Fruit fly (Drosophila melanogaster) whole organism, embryonic: ENCODE measurements around the gene Ipo9.

Experiments
- Adf1 ChIP-seq: fragments of 200-800 bp; sonication (Bioruptor generic); IDR thresholded peaks from 2 replicates; pipeline ENCODE4 v1.3.6; 2022; ENCODE audit warnings: missing biosample characterization, missing genetic modification characterization
- CG10267 ChIP-seq: fragments of 200-800 bp; sonication (Bioruptor generic); optimal IDR thresholded peaks from 2 replicates; lab custom pipeline; 2018; ENCODE audit warnings: missing biosample characterization, mild to moderate bottlenecking, missing genetic modification characterization, moderate library complexity
- CG10366 ChIP-seq: fragments of 200-800 bp; sonication (Bioruptor generic); IDR thresholded peaks from 2 replicates; pipeline ENCODE4 v1.3.6; 2022; ENCODE audit warnings: missing biosample characterization, missing genetic modification characterization
- CG10959 ChIP-seq: fragments of 200-800 bp; sonication (Bioruptor generic); IDR thresholded peaks from 2 replicates; pipeline ENCODE4 v1.3.6; 2022; ENCODE audit warnings: missing biosample characterization, missing genetic modification characterization
- CG11085 ChIP-seq: fragments of 200-800 bp; sonication (Bioruptor generic); IDR thresholded peaks from 2 replicates; pipeline ENCODE4 v1.3.6; 2022; ENCODE audit warnings: missing biosample characterization, missing genetic modification characterization
- CG11247 ChIP-seq: fragments of 200-800 bp; sonication (Bioruptor generic); IDR thresholded peaks from 2 replicates; pipeline ENCODE4 v1.3.6; 2022; ENCODE audit warnings: missing biosample characterization, missing genetic modification characterization
- CG13894 ChIP-seq: fragments of 200-800 bp; sonication (Bioruptor generic); optimal IDR thresholded peaks from 3 replicates; lab custom pipeline; 2018; ENCODE audit warnings: missing biosample characterization, mild to moderate bottlenecking, missing genetic modification characterization, moderate library complexity
- CG14667 ChIP-seq: fragments of 200-800 bp; sonication (Bioruptor generic); IDR thresholded peaks from 2 replicates; pipeline ENCODE4 v1.3.6; 2022; ENCODE audit warnings: missing biosample characterization, missing genetic modification characterization
- CG14860 ChIP-seq: fragments of 200-800 bp; sonication (Bioruptor generic); IDR thresholded peaks from 3 replicates; pipeline ENCODE4 v1.3.6; 2022; ENCODE audit warnings: missing biosample characterization, missing genetic modification characterization; ENCODE audit not compliant: partially characterized antibody
- CG1529 ChIP-seq: fragments of 200-800 bp; sonication (Bioruptor generic); optimal IDR thresholded peaks from 3 replicates; lab custom pipeline; 2018; ENCODE audit warnings: missing biosample characterization, missing genetic modification characterization
- CG1602 ChIP-seq: fragments of 200-800 bp; sonication (Bioruptor generic); optimal IDR thresholded peaks from 3 replicates; lab custom pipeline; 2016; ENCODE audit warnings: missing biosample characterization, missing genetic modification characterization
- CG17385 ChIP-seq: fragments of 200-800 bp; sonication (Bioruptor generic); optimal IDR thresholded peaks from 3 replicates; lab custom pipeline; 2018; ENCODE audit warnings: missing biosample characterization, mild to moderate bottlenecking, missing genetic modification characterization
- CG18764 ChIP-seq: fragments of 200-800 bp; sonication (Bioruptor generic); optimal IDR thresholded peaks from 3 replicates; lab custom pipeline; 2016; ENCODE audit warnings: missing biosample characterization, missing genetic modification characterization
- CG2116 ChIP-seq: fragments of 200-800 bp; sonication (Bioruptor generic); optimal IDR thresholded peaks from 3 replicates; lab custom pipeline; 2018; ENCODE audit warnings: missing biosample characterization, mild to moderate bottlenecking, missing genetic modification characterization
- CG2129 ChIP-seq: fragments of 200-800 bp; sonication (Bioruptor generic); IDR thresholded peaks from 2 replicates; pipeline ENCODE4 v1.3.6; 2022; ENCODE audit warnings: missing biosample characterization, missing genetic modification characterization; ENCODE audit not compliant: partially characterized antibody
- CG3163 ChIP-seq: fragments of 200-800 bp; sonication (Bioruptor generic); optimal IDR thresholded peaks from 3 replicates; lab custom pipeline; 2016; ENCODE audit warnings: missing biosample characterization, missing genetic modification characterization
- CG32532 ChIP-seq: fragments of 200-800 bp; sonication (Bioruptor generic); IDR thresholded peaks from 2 replicates; pipeline ENCODE4 v1.3.6; 2022; ENCODE audit warnings: missing biosample characterization, missing genetic modification characterization
- CG34422 ChIP-seq: fragments of 200-800 bp; sonication (Bioruptor generic); IDR thresholded peaks from 3 replicates; pipeline ENCODE4 v1.3.6; 2022; ENCODE audit warnings: missing biosample characterization, missing genetic modification characterization
- CG4404 ChIP-seq: fragments of 200-800 bp; sonication (Bioruptor generic); IDR thresholded peaks from 2 replicates; pipeline ENCODE4 v1.3.6; 2022; ENCODE audit warnings: missing biosample characterization, missing genetic modification characterization
- CG4820 ChIP-seq: fragments of 200-800 bp; sonication (Bioruptor generic); optimal IDR thresholded peaks from 3 replicates; lab custom pipeline; 2016; ENCODE audit warnings: missing biosample characterization, missing genetic modification characterization
- CG6791 ChIP-seq: fragments of 200-800 bp; sonication (Bioruptor generic); IDR thresholded peaks from 3 replicates; pipeline ENCODE4 v1.3.6; 2022; ENCODE audit warnings: missing biosample characterization, missing genetic modification characterization; ENCODE audit not compliant: partially characterized antibody
- CG7745 ChIP-seq: fragments of 200-800 bp; sonication (Bioruptor generic); optimal IDR thresholded peaks from 2 replicates; lab custom pipeline; 2018; ENCODE audit warnings: missing biosample characterization, mild to moderate bottlenecking, missing genetic modification characterization, moderate library complexity
- CTCF ChIP-seq: fragments of 200-800 bp; sonication (Bioruptor generic); optimal IDR thresholded peaks from 2 replicates; lab custom pipeline; 2017; ENCODE audit warnings: missing biosample characterization, mild to moderate bottlenecking, missing genetic modification characterization, moderate library complexity
- CkIIα-i1 ChIP-seq: fragments of 200-800 bp; sonication (Bioruptor generic); IDR thresholded peaks from 2 replicates; pipeline ENCODE4 v1.3.6; 2022; ENCODE audit warnings: missing biosample characterization, missing genetic modification characterization
- CrebB ChIP-seq: fragments of 200-800 bp; sonication (Bioruptor generic); optimal IDR thresholded peaks from 3 replicates; lab custom pipeline; 2018; ENCODE audit warnings: missing biosample characterization, mild to moderate bottlenecking, missing genetic modification characterization
- D ChIP-seq, 2 experiments: fragments of 200-800 bp in 1 of 2; fragments of >200 bp in 1 of 2; sonication (Bioruptor generic) in 1 of 2; optimal IDR thresholded peaks; 2 replicates in 1 of 2; 3 replicates in 1 of 2; lab custom pipeline; 2017; ENCODE audit warnings: mild to moderate bottlenecking in 1 of 2, missing biosample characterization in 1 of 2, missing genetic modification characterization in 1 of 2, missing genetic modification reagents in 1 of 2
- Lhr ChIP-seq: fragments of 200-800 bp; sonication (Bioruptor generic); optimal IDR thresholded peaks from 3 replicates; lab custom pipeline; 2017; ENCODE audit warnings: mild to moderate bottlenecking, missing biosample characterization, missing genetic modification reagents, missing genetic modification characterization
- Lim3 ChIP-seq: fragments of 200-800 bp; sonication (Bioruptor generic); IDR thresholded peaks from 2 replicates; pipeline ENCODE4 v1.3.6; 2022; ENCODE audit warnings: missing biosample characterization, missing genetic modification characterization
- Mad ChIP-seq: fragments of 200-800 bp; sonication (Bioruptor generic); optimal IDR thresholded peaks from 2 replicates; lab custom pipeline; 2016; ENCODE audit warnings: missing biosample characterization, missing genetic modification characterization
- Myb ChIP-seq: fragments of 200-800 bp; sonication (Bioruptor generic); optimal IDR thresholded peaks from 2 replicates; lab custom pipeline; 2016; ENCODE audit warnings: missing biosample characterization, missing genetic modification characterization
- NC2α ChIP-seq: fragments of 200-800 bp; sonication (Bioruptor generic); optimal IDR thresholded peaks from 2 replicates; lab custom pipeline; 2016; ENCODE audit warnings: missing biosample characterization, missing genetic modification characterization
- Opbp ChIP-seq: fragments of 200-800 bp; sonication (Bioruptor generic); IDR thresholded peaks from 3 replicates; pipeline ENCODE4 v1.3.6; 2022; ENCODE audit warnings: missing biosample characterization, missing genetic modification characterization; ENCODE audit not compliant: partially characterized antibody
- Ravus ChIP-seq: fragments of 200-800 bp; sonication (Bioruptor generic); IDR thresholded peaks from 2 replicates; pipeline ENCODE4 v1.3.6; 2022; ENCODE audit warnings: missing biosample characterization, missing genetic modification characterization
- Sin3A ChIP-seq: fragments of >200 bp; optimal IDR thresholded peaks from 2 replicates; lab custom pipeline; 2018
- ab ChIP-seq: fragments of 200-800 bp; sonication (Bioruptor generic); optimal IDR thresholded peaks from 2 replicates; lab custom pipeline; 2016; ENCODE audit warnings: missing biosample characterization, missing genetic modification characterization
- ac ChIP-seq: fragments of 200-800 bp; sonication (Bioruptor generic); optimal IDR thresholded peaks from 3 replicates; lab custom pipeline; 2017; ENCODE audit warnings: missing biosample characterization, mild to moderate bottlenecking, missing genetic modification characterization
- btn ChIP-seq: fragments of 200-800 bp; sonication (Bioruptor generic); optimal IDR thresholded peaks from 2 replicates; lab custom pipeline; 2016; ENCODE audit warnings: missing biosample characterization, missing genetic modification characterization
- chm ChIP-seq: fragments of 200-800 bp; sonication (Bioruptor generic); IDR thresholded peaks from 2 replicates; pipeline ENCODE4 v1.3.6; 2022; ENCODE audit warnings: missing biosample characterization, missing genetic modification characterization
- dysf ChIP-seq: fragments of 200-800 bp; sonication (Bioruptor generic); IDR thresholded peaks from 3 replicates; pipeline ENCODE4 v1.3.6; 2022; ENCODE audit warnings: missing biosample characterization, missing genetic modification characterization
- emc ChIP-seq: fragments of 200-800 bp; sonication (Bioruptor generic); optimal IDR thresholded peaks from 2 replicates; lab custom pipeline; 2016; ENCODE audit warnings: missing biosample characterization, missing genetic modification characterization
- eyg ChIP-seq: fragments of 200-800 bp; sonication (Bioruptor generic); optimal IDR thresholded peaks from 3 replicates; lab custom pipeline; 2016; ENCODE audit warnings: missing biosample characterization, missing genetic modification characterization
- fd96Cb ChIP-seq: fragments of 200-800 bp; sonication (Bioruptor generic); optimal IDR thresholded peaks from 2 replicates; lab custom pipeline; 2018; ENCODE audit warnings: missing biosample characterization, mild to moderate bottlenecking, missing genetic modification characterization, moderate library complexity
- ftz-f1 ChIP-seq: fragments of 200-800 bp; sonication (Bioruptor generic); optimal IDR thresholded peaks from 2 replicates; lab custom pipeline; 2016; ENCODE audit warnings: missing biosample characterization, missing genetic modification characterization
- gcm2 ChIP-seq: fragments of 200-800 bp; sonication (Bioruptor generic); optimal IDR thresholded peaks from 2 replicates; lab custom pipeline; 2016; ENCODE audit warnings: missing biosample characterization, missing genetic modification characterization
- lab ChIP-seq: fragments of 200-800 bp; sonication (Bioruptor generic); optimal IDR thresholded peaks from 3 replicates; lab custom pipeline; 2017; ENCODE audit warnings: missing biosample characterization, missing genetic modification characterization, mild to moderate bottlenecking, moderate library complexity, missing genetic modification reagents
- mirr ChIP-seq: fragments of 200-800 bp; sonication (Bioruptor generic); optimal IDR thresholded peaks from 3 replicates; lab custom pipeline; 2018; ENCODE audit warnings: missing biosample characterization, mild to moderate bottlenecking, missing genetic modification characterization
- onecut ChIP-seq: fragments of 200-800 bp; sonication (Bioruptor generic); IDR thresholded peaks from 2 replicates; pipeline ENCODE4 v1.3.6; 2022; ENCODE audit warnings: missing biosample characterization, missing genetic modification characterization
- p53 ChIP-seq: fragments of 200-800 bp; sonication (Bioruptor generic); optimal IDR thresholded peaks from 2 replicates; lab custom pipeline; 2016; ENCODE audit warnings: missing biosample characterization, missing genetic modification characterization
- pfk ChIP-seq: fragments of 200-800 bp; sonication (Bioruptor generic); optimal IDR thresholded peaks from 2 replicates; lab custom pipeline; 2018; ENCODE audit warnings: missing biosample characterization, mild to moderate bottlenecking, missing genetic modification characterization, moderate library complexity
- pros ChIP-seq: fragments of 200-800 bp; sonication (Bioruptor generic); optimal IDR thresholded peaks from 3 replicates; lab custom pipeline; 2019; ENCODE audit warnings: missing biosample characterization, mild to moderate bottlenecking, missing genetic modification characterization, moderate library complexity
- sr ChIP-seq: fragments of 200-800 bp; sonication (Bioruptor generic); IDR thresholded peaks from 3 replicates; pipeline ENCODE4 v1.3.6; 2022; ENCODE audit warnings: missing biosample characterization, missing genetic modification characterization
- stwl ChIP-seq: fragments of 200-800 bp; sonication (Bioruptor generic); optimal IDR thresholded peaks from 3 replicates; lab custom pipeline; 2018; ENCODE audit warnings: missing biosample characterization, mild to moderate bottlenecking, missing genetic modification characterization, moderate library complexity
- tgo ChIP-seq: fragments of 200-800 bp; sonication (Bioruptor generic); IDR thresholded peaks from 3 replicates; pipeline ENCODE4 v1.3.6; 2022; ENCODE audit warnings: missing biosample characterization, missing genetic modification characterization
- yki ChIP-seq: fragments of >200 bp; optimal IDR thresholded peaks from 3 replicates; lab custom pipeline; 2018

Gene Ipo9

DNA sequence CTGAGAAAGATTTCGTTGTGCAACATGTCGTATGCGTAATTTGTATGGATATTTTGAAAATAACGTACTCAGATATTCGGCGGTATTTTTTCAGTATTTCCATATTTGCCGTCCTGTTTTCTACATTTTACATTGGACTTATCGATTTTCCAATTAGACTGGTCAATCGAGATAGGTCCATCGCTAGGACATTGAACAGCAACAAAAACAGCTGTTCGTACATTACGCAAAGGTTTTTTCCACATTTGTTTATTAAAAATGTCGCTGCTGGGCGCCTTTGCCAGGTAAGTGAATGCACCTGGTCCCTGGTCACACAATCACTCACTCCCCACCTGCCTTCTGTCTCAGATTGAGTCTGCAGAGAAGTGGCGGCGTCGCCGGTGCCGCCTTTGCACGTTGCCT lies 4.6 kb upstream of the Ipo9 start, which contains the start of gene mRpL40 (continued):
- TF ChIP-seq Sin3A (no peak), p53 (GFP tag; lab: Kevin White, UChicago) (no peak), CG2129 (GFP tag; lab: Robert Waterston, UW) (no peak), pros (GFP tag; lab: Kevin White, UChicago) (no peak), CG10959 (GFP tag; lab: Robert Waterston, UW) (no peak), Ravus (GFP tag; lab: Robert Waterston, UW) (no peak), CrebB (no peak), CG11247 (GFP tag; lab: Robert Waterston, UW) (no peak), CG7745 (no peak), CG13894 (tag; lab: Kevin White, UChicago) (no peak), dysf (GFP tag; lab: Robert Waterston, UW) (no peak), CG1529 (GFP tag; lab: Kevin White, UChicago) (no peak), ac (no peak), fd96Cb (tag; lab: Kevin White, UChicago) (no peak), Myb (GFP tag; lab: Kevin White, UChicago) (peak; percentile 85), CG3163 (no peak), Adf1 (GFP tag; lab: Robert Waterston, UW) (no peak), CG4404 (no peak), ab (GFP tag; lab: Kevin White, UChicago) (no peak), D (optimal IDR thresholded peaks at IDR 0.05; lab: Kevin White, UChicago) (no peak), D (GFP tag; optimal IDR thresholded peaks at IDR 0.05; lab: Kevin White, UChicago) (no peak), lab (GFP tag; lab: Kevin White, UChicago) (no peak), CG1602 (GFP tag; lab: Kevin White, UChicago) (no peak), ftz-f1 (GFP tag; lab: Kevin White, UChicago) (no peak), CG14667 (no peak), NC2α (no peak), pfk (GFP tag; lab: Kevin White, UChicago) (no peak), CTCF (peak; percentile 27), Lim3 (GFP tag; lab: Robert Waterston, UW) (no peak), emc (GFP tag; lab: Kevin White, UChicago) (no peak), btn (no peak), tgo (GFP tag; lab: Robert Waterston, UW) (no peak), chm (no peak), onecut (peak; percentile 39), gcm2 (GFP tag; lab: Kevin White, UChicago) (no peak), mirr (GFP tag; lab: Kevin White, UChicago) (no peak), CG6791 (GFP tag; lab: Robert Waterston, UW) (peak; percentile 52), CG4820 (GFP tag; lab: Kevin White, UChicago) (no peak), Opbp (peak; percentile 32; the same call in 1 of the 3 replicates), CG10366 (no peak), eyg (no peak), CG10267 (peak; percentile 31), CG11085 (no peak), CkIIα-i1 (GFP tag; lab: Robert Waterston, UW) (no peak), CG32532 (GFP tag; lab: Robert Waterston, UW) (no peak), CG14860 (GFP tag; lab: Robert Waterston, UW) (no peak), CG17385 (GFP tag; lab: Kevin White, UChicago) (no peak), yki (lab: Kevin White, UChicago) (no peak), sr (no peak), Lhr (GFP tag; lab: Kevin White, UChicago) (no peak), CG18764 (GFP tag; lab: Kevin White, UChicago) (no peak), CG2116 (peak; percentile 23), Mad (GFP tag; lab: Kevin White, UChicago) (no peak), CG34422 (GFP tag; lab: Robert Waterston, UW) (no peak), stwl (tag; lab: Kevin White, UChicago) (peak; percentile 81)
